Fruit fly (Drosophila melanogaster) whole organism, embryonic: Measurements from ENCODE around the gene CG5107.

Source experiments
- ATbp ChIP-seq: fragments of 200-800 bp; sonication (Bioruptor generic); optimal IDR thresholded peaks from 2 replicates; lab custom pipeline; 2017; ENCODE audit warnings: missing biosample characterization, mild to moderate bottlenecking, missing genetic modification characterization, missing genetic modification reagents
- Aef1 ChIP-seq: fragments of 200-800 bp; sonication (Bioruptor generic); IDR thresholded peaks from 3 replicates; pipeline ENCODE4 v1.3.6; 2022; ENCODE audit warnings: missing biosample characterization, missing genetic modification characterization
- CG10654 ChIP-seq: fragments of 200-800 bp; sonication (Bioruptor generic); optimal IDR thresholded peaks from 2 replicates; lab custom pipeline; 2016; ENCODE audit warnings: missing biosample characterization, missing genetic modification characterization
- CG11456 ChIP-seq: fragments of 200-800 bp; sonication (Bioruptor generic); IDR thresholded peaks from 3 replicates; pipeline ENCODE4 v1.3.6; 2022; ENCODE audit warnings: missing biosample characterization, missing genetic modification characterization
- CG11696 ChIP-seq: fragments of 200-800 bp; sonication (Bioruptor generic); IDR thresholded peaks from 2 replicates; pipeline ENCODE4 v1.3.6; 2022; ENCODE audit warnings: missing biosample characterization, missing genetic modification characterization
- CG1233 ChIP-seq: fragments of 200-800 bp; sonication (Bioruptor generic); optimal IDR thresholded peaks from 4 replicates; lab custom pipeline; 2018; ENCODE audit warnings: missing biosample characterization, mild to moderate bottlenecking, missing genetic modification characterization
- CG14014 ChIP-seq: fragments of 200-800 bp; sonication (Bioruptor generic); IDR thresholded peaks from 2 replicates; pipeline ENCODE4 v1.3.6; 2022; ENCODE audit warnings: missing biosample characterization, missing genetic modification characterization
- CG15601 ChIP-seq: fragments of 200-800 bp; sonication (Bioruptor generic); optimal IDR thresholded peaks from 3 replicates; lab custom pipeline; 2019; ENCODE audit warnings: missing biosample characterization, mild to moderate bottlenecking, missing genetic modification characterization, moderate library complexity
- CG16863 ChIP-seq: fragments of 200-800 bp; sonication (Bioruptor generic); optimal IDR thresholded peaks from 3 replicates; lab custom pipeline; 2016; ENCODE audit warnings: missing biosample characterization, missing genetic modification characterization
- CG30020 ChIP-seq: fragments of 200-800 bp; optimal IDR thresholded peaks from 2 replicates; lab custom pipeline; 2019; ENCODE audit warnings: missing biosample characterization, mild to moderate bottlenecking, missing genetic modification characterization, moderate library complexity
- CG30403 ChIP-seq: fragments of 200-800 bp; sonication (Bioruptor generic); optimal IDR thresholded peaks from 3 replicates; lab custom pipeline; 2016; ENCODE audit warnings: missing biosample characterization, missing genetic modification characterization
- CG34224 ChIP-seq: fragments of 200-800 bp; sonication (Bioruptor generic); IDR thresholded peaks from 3 replicates; pipeline ENCODE4 v1.3.6; 2022; ENCODE audit warnings: missing biosample characterization, missing genetic modification characterization; ENCODE audit not compliant: partially characterized antibody
- CG4328 ChIP-seq: fragments of 200-800 bp; sonication (Bioruptor generic); optimal IDR thresholded peaks from 3 replicates; lab custom pipeline; 2017; ENCODE audit warnings: missing biosample characterization, missing genetic modification reagents, missing genetic modification characterization
- CG43689 ChIP-seq: fragments of 200-800 bp; sonication (Bioruptor generic); IDR thresholded peaks from 2 replicates; pipeline ENCODE4 v1.3.6; 2022; ENCODE audit warnings: missing biosample characterization, missing genetic modification characterization
- CG6654 ChIP-seq: fragments of 200-800 bp; sonication (Bioruptor generic); optimal IDR thresholded peaks from 2 replicates; lab custom pipeline; 2017; ENCODE audit warnings: missing biosample characterization, mild to moderate bottlenecking, missing genetic modification characterization
- CG6854 ChIP-seq: fragments of 200-800 bp; sonication (Bioruptor generic); optimal IDR thresholded peaks from 3 replicates; lab custom pipeline; 2017; ENCODE audit warnings: missing biosample characterization, mild to moderate bottlenecking, missing genetic modification characterization
- CG8944 ChIP-seq: fragments of 200-800 bp; sonication (Bioruptor generic); optimal IDR thresholded peaks from 3 replicates; lab custom pipeline; 2016; ENCODE audit warnings: missing biosample characterization, missing genetic modification characterization
- CG9797 ChIP-seq: fragments of 200-800 bp; sonication (Bioruptor generic); optimal IDR thresholded peaks from 3 replicates; lab custom pipeline; 2018; ENCODE audit warnings: missing biosample characterization, mild to moderate bottlenecking, missing genetic modification characterization
- CHES-1-like ChIP-seq: fragments of 200-800 bp; sonication (Bioruptor generic); optimal IDR thresholded peaks from 2 replicates; lab custom pipeline; 2016; ENCODE audit warnings: missing biosample characterization, missing genetic modification characterization
- Camta ChIP-seq: fragments of 200-800 bp; sonication (Bioruptor generic); optimal IDR thresholded peaks from 2 replicates; lab custom pipeline; 2016; ENCODE audit warnings: missing biosample characterization, missing genetic modification characterization
- Dll ChIP-seq: fragments of 200-800 bp; sonication (Bioruptor generic); IDR thresholded peaks from 4 replicates; pipeline ENCODE4 v1.3.6; 2022; ENCODE audit warnings: missing biosample characterization, missing genetic modification characterization; ENCODE audit not compliant: partially characterized antibody
- Nf-YB ChIP-seq: fragments of 200-800 bp; sonication (Bioruptor generic); optimal IDR thresholded peaks from 3 replicates; lab custom pipeline; 2019; ENCODE audit warnings: missing biosample characterization, mild to moderate bottlenecking, missing genetic modification characterization, moderate library complexity
- Oli ChIP-seq: fragments of 200-800 bp; sonication (Bioruptor generic); optimal IDR thresholded peaks from 2 replicates; lab custom pipeline; 2018; ENCODE audit warnings: missing biosample characterization, mild to moderate bottlenecking, missing genetic modification characterization, moderate library complexity
- Rfx ChIP-seq: fragments of 200-800 bp; sonication (Bioruptor generic); IDR thresholded peaks from 2 replicates; pipeline ENCODE4 v1.3.6; 2022; ENCODE audit warnings: missing biosample characterization, missing genetic modification characterization
- Sry-δ ChIP-seq: fragments of 200-800 bp; sonication (Bioruptor generic); optimal IDR thresholded peaks from 2 replicates; lab custom pipeline; 2016; ENCODE audit warnings: missing biosample characterization, missing genetic modification characterization
- Xrp1 ChIP-seq: fragments of 200-800 bp; sonication (Bioruptor generic); IDR thresholded peaks from 2 replicates; pipeline ENCODE4 v1.3.6; 2022; ENCODE audit warnings: missing biosample characterization, missing genetic modification characterization
- ab ChIP-seq: fragments of 200-800 bp; sonication (Bioruptor generic); optimal IDR thresholded peaks from 2 replicates; lab custom pipeline; 2016; ENCODE audit warnings: missing biosample characterization, missing genetic modification characterization
- az2 ChIP-seq: fragments of 200-800 bp; sonication (Bioruptor generic); optimal IDR thresholded peaks from 3 replicates; lab custom pipeline; 2016; ENCODE audit warnings: missing biosample characterization, missing genetic modification characterization
- caup ChIP-seq: fragments of 200-800 bp; sonication (Bioruptor generic); optimal IDR thresholded peaks from 3 replicates; lab custom pipeline; 2017; ENCODE audit warnings: missing biosample characterization, mild to moderate bottlenecking, missing genetic modification characterization, moderate library complexity; ENCODE audit not compliant: severe bottlenecking
- chinmo ChIP-seq: fragments of 200-800 bp; sonication (Bioruptor generic); IDR thresholded peaks from 4 replicates; pipeline ENCODE4 v1.3.6; 2022; ENCODE audit warnings: missing biosample characterization, missing genetic modification characterization; ENCODE audit not compliant: partially characterized antibody
- dm ChIP-seq: fragments of 200-800 bp; sonication (Bioruptor generic); optimal IDR thresholded peaks from 3 replicates; lab custom pipeline; 2016; ENCODE audit warnings: missing biosample characterization, missing genetic modification characterization
- dmrt99B ChIP-seq: fragments of 200-800 bp; sonication (Bioruptor generic); optimal IDR thresholded peaks from 2 replicates; lab custom pipeline; 2018; ENCODE audit warnings: missing biosample characterization, mild to moderate bottlenecking, missing genetic modification characterization, moderate library complexity
- fd3F ChIP-seq: fragments of 200-800 bp; sonication (Bioruptor generic); optimal IDR thresholded peaks from 2 replicates; lab custom pipeline; 2018; ENCODE audit warnings: missing biosample characterization, mild to moderate bottlenecking, missing genetic modification characterization, moderate library complexity
- fd96Cb ChIP-seq: fragments of 200-800 bp; sonication (Bioruptor generic); optimal IDR thresholded peaks from 2 replicates; lab custom pipeline; 2018; ENCODE audit warnings: missing biosample characterization, mild to moderate bottlenecking, missing genetic modification characterization, moderate library complexity
- fu2 ChIP-seq: fragments of 200-800 bp; sonication (Bioruptor generic); optimal IDR thresholded peaks from 2 replicates; lab custom pipeline; 2016; ENCODE audit warnings: missing biosample characterization, missing genetic modification characterization
- grn ChIP-seq: fragments of 200-800 bp; sonication (Bioruptor generic); optimal IDR thresholded peaks from 3 replicates; lab custom pipeline; 2017; ENCODE audit warnings: missing biosample characterization, missing genetic modification characterization
- hkb ChIP-seq, 2 experiments: fragments of 200-800 bp in 1 of 2; fragments of >200 bp in 1 of 2; sonication (Bioruptor generic) in 1 of 2; IDR thresholded peaks in 1 of 2; optimal IDR thresholded peaks in 1 of 2; 2 replicates each; pipeline versions ENCODE4 v1.3.6 to Lab custom; 2017 to 2022; ENCODE audit warnings: missing biosample characterization in 1 of 2, missing genetic modification characterization in 1 of 2
- klu ChIP-seq: fragments of 200-800 bp; sonication (Bioruptor generic); IDR thresholded peaks from 2 replicates; pipeline ENCODE4 v1.3.6; 2022; ENCODE audit warnings: missing biosample characterization, missing genetic modification characterization
- knrl ChIP-seq: fragments of 200-800 bp; sonication (Bioruptor generic); IDR thresholded peaks from 3 replicates; pipeline ENCODE4 v1.3.6; 2022; ENCODE audit warnings: missing biosample characterization, missing genetic modification characterization; ENCODE audit not compliant: partially characterized antibody
- lab ChIP-seq: fragments of 200-800 bp; sonication (Bioruptor generic); optimal IDR thresholded peaks from 3 replicates; lab custom pipeline; 2017; ENCODE audit warnings: missing biosample characterization, missing genetic modification characterization, mild to moderate bottlenecking, moderate library complexity, missing genetic modification reagents
- lmd ChIP-seq: fragments of 200-800 bp; sonication (Bioruptor generic); IDR thresholded peaks from 2 replicates; pipeline ENCODE4 v1.3.6; 2022; ENCODE audit warnings: missing biosample characterization, missing genetic modification characterization
- mam ChIP-seq: fragments of 200-800 bp; sonication (Bioruptor generic); optimal IDR thresholded peaks from 3 replicates; lab custom pipeline; 2016; ENCODE audit warnings: missing biosample characterization, missing genetic modification characterization
- sd ChIP-seq: fragments of 200-800 bp; sonication (Bioruptor generic); optimal IDR thresholded peaks from 3 replicates; lab custom pipeline; 2018; ENCODE audit warnings: missing biosample characterization, mild to moderate bottlenecking, missing genetic modification characterization, moderate library complexity
- seq ChIP-seq: fragments of 200-800 bp; sonication (Bioruptor generic); IDR thresholded peaks from 2 replicates; pipeline ENCODE4 v1.3.6; 2022; ENCODE audit warnings: missing biosample characterization, missing genetic modification characterization
- sima ChIP-seq: fragments of 200-800 bp; sonication (Bioruptor generic); optimal IDR thresholded peaks from 2 replicates; lab custom pipeline; 2016; ENCODE audit warnings: missing biosample characterization, missing genetic modification characterization
- slbo ChIP-seq: fragments of 200-800 bp; sonication (Bioruptor generic); IDR thresholded peaks from 2 replicates; pipeline ENCODE4 v1.3.6; 2022; ENCODE audit warnings: missing biosample characterization, missing genetic modification characterization
- stc ChIP-seq: fragments of 200-800 bp; sonication (Bioruptor generic); IDR thresholded peaks from 2 replicates; pipeline ENCODE4 v1.3.6; 2022; ENCODE audit warnings: missing biosample characterization, missing genetic modification characterization
- tap ChIP-seq: fragments of 200-800 bp; optimal IDR thresholded peaks from 3 replicates; lab custom pipeline; 2019; ENCODE audit warnings: missing biosample characterization, mild to moderate bottlenecking, missing genetic modification characterization, moderate library complexity
- z ChIP-seq: fragments of 200-800 bp; sonication (Bioruptor generic); IDR thresholded peaks from 3 replicates; pipeline ENCODE4 v1.3.6; 2022; ENCODE audit warnings: missing biosample characterization, missing genetic modification characterization
- zfh1 ChIP-seq: fragments of 200-800 bp; sonication (Bioruptor generic); IDR thresholded peaks from 3 replicates; pipeline ENCODE4 v1.3.6; 2022; ENCODE audit warnings: missing biosample characterization, missing genetic modification characterization

CG5107 gene

DNA sequence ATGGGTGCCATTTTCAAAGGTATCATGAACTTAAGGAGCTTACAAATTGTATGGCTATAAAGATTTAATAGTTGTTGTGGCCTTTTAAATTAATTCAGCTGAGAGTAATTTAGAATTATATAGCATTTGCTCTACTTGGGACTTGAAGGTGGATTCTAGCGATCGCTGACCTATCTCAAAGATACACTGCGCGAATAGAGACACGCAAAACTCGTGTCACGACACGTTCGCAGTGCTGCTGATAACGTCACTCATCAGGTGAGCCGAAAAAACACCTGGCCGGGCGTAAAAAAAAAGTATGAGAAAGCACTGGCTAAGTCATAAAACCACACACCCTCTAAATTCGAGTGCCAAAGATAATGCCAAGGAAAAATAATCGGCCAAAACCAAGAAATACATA, 15.3 kb upstream of the CG5107 start (continued):
- TF ChIP-seq fu2 (GFP tag; lab: Kevin White, UChicago) (no peak), CG43689 (GFP tag; lab: Robert Waterston, UW) (no peak), CG15601 (no peak), caup (GFP tag; lab: Kevin White, UChicago) (no peak), CG6654 (GFP tag; lab: Kevin White, UChicago) (no peak), CG30403 (GFP tag; lab: Kevin White, UChicago) (no peak), knrl (peak; percentile 73; the same call in 2 of the 3 replicates), hkb (optimal IDR thresholded peaks at IDR 0.05; lab: Kevin White, UChicago) (no peak), hkb (GFP tag; IDR thresholded peaks at IDR 0.05; lab: Robert Waterston, UW) (no peak), CG34224 (peak; percentile 69), CHES-1-like (GFP tag; lab: Kevin White, UChicago) (no peak), CG6854 (GFP tag; lab: Kevin White, UChicago) (no peak), CG1233 (no peak), Sry-δ (peak; percentile 28), mam (GFP tag; lab: Kevin White, UChicago) (peak; percentile 19), Dll (GFP tag; lab: Robert Waterston, UW) (peak; percentile 80)

DNA sequence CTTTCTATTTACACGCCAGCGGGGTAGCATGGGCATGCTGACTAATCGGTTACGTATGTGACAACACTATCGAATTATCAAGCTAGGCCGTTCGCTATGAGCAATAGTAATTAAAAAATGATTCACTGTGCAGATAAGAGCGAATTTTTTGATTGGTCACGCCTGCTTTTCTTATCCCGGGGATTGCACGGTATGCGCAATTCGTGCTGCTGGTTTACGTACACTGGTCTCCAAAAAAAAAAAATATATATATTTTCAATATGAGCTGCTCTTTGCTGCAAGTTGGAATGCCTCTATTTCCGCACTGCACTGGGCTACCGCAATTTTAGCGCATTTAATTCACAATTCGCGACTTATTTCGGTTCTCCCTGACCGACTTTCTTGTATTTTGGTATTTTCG, 14.6 kb upstream of the CG5107 start:
- TF ChIP-seq Oli (tag; lab: Kevin White, UChicago) (peak; percentile 39), CG30020 (tag; lab: Kevin White, UChicago) (no peak), CG14014 (no peak), CG16863 (no peak), Aef1 (GFP tag; lab: Robert Waterston, UW) (0 out of 3 replicates have a peak, but pooled peaks have one; percentile 10), dm (GFP tag; lab: Kevin White, UChicago) (no peak), CG9797 (GFP tag; lab: Kevin White, UChicago) (no peak), klu (no peak), fd3F (GFP tag; lab: Kevin White, UChicago) (no peak), Camta (GFP tag; lab: Kevin White, UChicago) (peak; percentile 24), CG4328 (no peak), CG11456 (0 out of 3 replicates have a peak, but pooled peaks have one; percentile 4), Rfx (GFP tag; lab: Robert Waterston, UW) (peak; percentile 18; the same call in 1 of the 2 replicates), dmrt99B (tag; lab: Kevin White, UChicago) (peak; percentile 36), slbo (GFP tag; lab: Robert Waterston, UW) (peak; percentile 34; the same call in 1 of the 2 replicates), z (GFP tag; lab: Robert Waterston, UW) (no peak), CG11696 (peak; percentile 50), chinmo (GFP tag; lab: Robert Waterston, UW) (0 out of 4 replicates have a peak, but pooled peaks have one; percentile 61), lmd (peak; percentile 34; the same call in 1 of the 2 replicates), grn (peak; percentile 56), sd (peak; percentile 65), CG8944 (GFP tag; lab: Kevin White, UChicago) (no peak), sima (GFP tag; lab: Kevin White, UChicago) (no peak), CG10654 (peak; percentile 9), Nf-YB (GFP tag; lab: Kevin White, UChicago) (peak; percentile 74), Xrp1 (GFP tag; lab: Robert Waterston, UW) (peak; percentile 47), zfh1 (peak; percentile 41; the same call in 2 of the 3 replicates), stc (GFP tag; lab: Robert Waterston, UW) (peak; percentile 55), ab (peak; percentile 23), seq (GFP tag; lab: Robert Waterston, UW) (peak; percentile 57; the same call in 1 of the 2 replicates), lab (GFP tag; lab: Kevin White, UChicago) (no peak), az2 (GFP tag; lab: Kevin White, UChicago) (peak; percentile 19), ATbp (GFP tag; lab: Kevin White, UChicago) (peak; percentile 11), fd96Cb (tag; lab: Kevin White, UChicago) (peak; percentile 24), tap (peak; percentile 20)
